Worm (Caenorhabditis elegans): Measurements from ENCODE around the gene srh-245.

DNA sequence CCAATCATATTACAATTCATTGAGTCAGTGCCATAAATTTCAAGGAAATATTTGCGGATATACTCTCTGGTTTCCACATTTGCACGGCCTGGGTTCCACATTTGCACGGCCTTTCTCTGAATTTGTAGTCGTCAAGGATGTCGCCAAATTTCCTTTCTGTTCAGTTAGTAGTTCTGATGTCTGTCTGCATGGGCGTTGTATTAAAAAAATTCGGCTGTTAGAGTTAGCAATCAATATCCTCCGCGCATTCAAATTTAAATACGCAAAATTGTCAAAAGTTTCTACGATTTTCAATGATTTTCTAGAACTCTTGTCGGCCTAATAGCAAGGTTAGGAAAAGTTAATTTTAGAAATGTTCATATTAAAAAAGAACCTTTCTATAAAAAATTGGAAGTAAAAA lies 40.2 kb upstream of the srh-245 start, which contains the start of gene srj-52:
- TF ChIP-seq tbx-2 (tag; optimal IDR thresholded peaks at IDR 0.05) (no peak), mdl-1 (tag; optimal IDR thresholded peaks at IDR 0.05) (no peak), ama-1 (optimal IDR thresholded peaks at IDR 0.05) (no peak), elt-2 (tag; optimal IDR thresholded peaks at IDR 0.05) (no peak), egl-27 (tag; optimal IDR thresholded peaks at IDR 0.05) (no peak), snpc-4 (tag; optimal IDR thresholded peaks at IDR 0.05) (no peak), nhr-25 (tag; optimal IDR thresholded peaks at IDR 0.05) (no peak), nfya-1 (tag; optimal IDR thresholded peaks at IDR 0.05; ENCODE audit: insufficient read depth) (no peak), aly-2 (tag; optimal IDR thresholded peaks at IDR 0.05) (no peak), nhr-11 (tag; optimal IDR thresholded peaks at IDR 0.05) (no peak), ztf-11 (tag; optimal IDR thresholded peaks at IDR 0.05) (no peak), lin-39 (tag; optimal IDR thresholded peaks at IDR 0.05) (no peak), unc-62 (GFP tag; optimal IDR thresholded peaks at IDR 0.05) (no peak), nhr-28 (tag; optimal IDR thresholded peaks at IDR 0.05) (no peak)

Measured in whole organism, L3 larva.